Fruit fly (Drosophila melanogaster) whole organism, embryonic: ENCODE data around the gene Cpr62Ba.

Experiments used
- CG11093 ChIP-seq: fragments of 200-800 bp; sonication (Bioruptor generic); IDR thresholded peaks from 3 replicates; pipeline ENCODE4 v1.3.6; 2022; ENCODE audit warnings: missing biosample characterization, missing genetic modification characterization
- CG18599 ChIP-seq: fragments of 200-800 bp; sonication (Bioruptor generic); optimal IDR thresholded peaks from 3 replicates; lab custom pipeline; 2017; ENCODE audit warnings: missing biosample characterization, missing genetic modification characterization, mild to moderate bottlenecking, moderate library complexity, missing genetic modification reagents
- CG30020 ChIP-seq: fragments of 200-800 bp; optimal IDR thresholded peaks from 2 replicates; lab custom pipeline; 2019; ENCODE audit warnings: missing biosample characterization, mild to moderate bottlenecking, missing genetic modification characterization, moderate library complexity
- CG31224 ChIP-seq: fragments of 200-800 bp; sonication (Bioruptor generic); IDR thresholded peaks from 2 replicates; pipeline ENCODE4 v1.3.6; 2022; ENCODE audit warnings: missing biosample characterization, missing genetic modification characterization
- Dll ChIP-seq: fragments of 200-800 bp; sonication (Bioruptor generic); IDR thresholded peaks from 4 replicates; pipeline ENCODE4 v1.3.6; 2022; ENCODE audit warnings: missing biosample characterization, missing genetic modification characterization; ENCODE audit not compliant: partially characterized antibody
- Sox102F ChIP-seq: fragments of 200-800 bp; sonication (Bioruptor generic); optimal IDR thresholded peaks from 2 replicates; lab custom pipeline; 2018; ENCODE audit warnings: missing biosample characterization, mild to moderate bottlenecking, missing genetic modification characterization, moderate library complexity
- Stat92E ChIP-seq, 3 experiments: fragments of >200 bp in 2 of 3; fragments of 200-800 bp in 1 of 3; sonication (Bioruptor generic) in 1 of 3; optimal IDR thresholded peaks; 2 replicates each; lab custom pipeline; 2017 to 2019; ENCODE audit warnings: missing biosample characterization in 3 of 3, missing genetic modification characterization in 3 of 3, mild to moderate bottlenecking in 1 of 3, moderate library complexity in 1 of 3
- dati ChIP-seq: fragments of 200-800 bp; sonication (Bioruptor generic); IDR thresholded peaks from 2 replicates; pipeline ENCODE4 v1.3.6; 2022; ENCODE audit warnings: missing biosample characterization, missing genetic modification characterization
- fd102C ChIP-seq: fragments of 200-800 bp; sonication (Bioruptor generic); optimal IDR thresholded peaks from 2 replicates; lab custom pipeline; 2018; ENCODE audit warnings: missing biosample characterization, mild to moderate bottlenecking, missing genetic modification characterization, moderate library complexity
- gem ChIP-seq: fragments of 200-800 bp; sonication (Bioruptor generic); optimal IDR thresholded peaks from 2 replicates; lab custom pipeline; 2019; ENCODE audit warnings: missing biosample characterization, mild to moderate bottlenecking, missing genetic modification characterization, moderate library complexity
- pan ChIP-seq, 4 experiments: fragments of >200 bp in 3 of 4; fragments of 200-800 bp in 1 of 4; sonication (Bioruptor generic) in 1 of 4; optimal IDR thresholded peaks in 3 of 4; IDR thresholded peaks in 1 of 4; 2 replicates each; pipeline versions ENCODE4 v1.3.6 to Lab custom; 2017 to 2022; ENCODE audit warnings: missing biosample characterization in 2 of 4, missing genetic modification characterization in 2 of 4, mixed read lengths in 1 of 4
- pita ChIP-seq: fragments of 200-800 bp; sonication (Bioruptor generic); optimal IDR thresholded peaks from 2 replicates; lab custom pipeline; 2017; ENCODE audit warnings: missing biosample characterization, mild to moderate bottlenecking, missing genetic modification characterization
- sna ChIP-seq: fragments of 200-800 bp; sonication (Bioruptor generic); IDR thresholded peaks from 2 replicates; pipeline ENCODE4 v1.3.6; 2022; ENCODE audit warnings: missing biosample characterization, missing genetic modification characterization; ENCODE audit not compliant: partially characterized antibody

dm6 chr3L:1789339-1789738 is 42.2 kb downstream of the Cpr62Ba start:
- TF ChIP-seq CG30020 (tag; lab: Kevin White, UChicago) (no peak), gem (tag; lab: Kevin White, UChicago) (no peak), Stat92E (GFP tag; optimal IDR thresholded peaks at IDR 0.05; lab: Kevin White, UChicago) (no peak), fd102C (GFP tag; lab: Kevin White, UChicago) (no peak), CG31224 (no peak), Dll (GFP tag; lab: Robert Waterston, UW) (no peak), CG18599 (no peak), pita (GFP tag; lab: Kevin White, UChicago) (no peak), dati (no peak), pan (optimal IDR thresholded peaks at IDR 0.05; lab: Kevin White, UChicago) (no peak), pan (GFP tag; optimal IDR thresholded peaks at IDR 0.05 in 1 of 2, IDR thresholded peaks at IDR 0.05 in 1 of 2) (no peak), Sox102F (GFP tag; lab: Kevin White, UChicago) (no peak), sna (no peak), CG11093 (GFP tag; lab: Robert Waterston, UW) (no peak)
